Fruit fly (Drosophila melanogaster): ENCODE measurements around the gene Dh44.

Gene Dh44

DNA sequence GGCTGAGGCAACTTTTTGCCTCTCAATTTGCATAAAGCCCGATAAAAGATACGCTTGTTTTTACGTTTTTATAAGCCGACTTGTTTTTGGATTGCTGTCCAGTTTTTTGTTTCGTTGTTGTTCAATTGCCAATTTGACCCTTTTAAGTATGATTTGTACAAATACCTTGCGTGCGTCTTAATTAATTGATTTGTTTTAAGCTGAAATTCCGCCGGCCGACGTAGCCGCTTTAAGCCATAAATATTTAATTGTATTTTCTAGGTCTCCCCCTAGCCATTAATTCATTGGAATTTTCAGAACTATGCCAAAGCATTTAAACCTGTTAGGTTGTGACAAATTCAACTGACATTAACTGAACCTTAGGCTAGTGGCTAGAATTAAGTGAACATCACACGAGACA lies 41.4 kb upstream of the Dh44 start:
- TF ChIP-seq dsx (GFP tag; optimal IDR thresholded peaks at IDR 0.05; ENCODE audit: poor library complexity, severe bottlenecking) (no peak), CG11294 (GFP tag; IDR thresholded peaks at IDR 0.05) (no peak), fd59A (GFP tag; optimal IDR thresholded peaks at IDR 0.05) (no peak), Eip78C (GFP tag) (peak; percentile 15), Blimp-1 (GFP tag; optimal IDR thresholded peaks at IDR 0.05) (no peak)

DNA sequence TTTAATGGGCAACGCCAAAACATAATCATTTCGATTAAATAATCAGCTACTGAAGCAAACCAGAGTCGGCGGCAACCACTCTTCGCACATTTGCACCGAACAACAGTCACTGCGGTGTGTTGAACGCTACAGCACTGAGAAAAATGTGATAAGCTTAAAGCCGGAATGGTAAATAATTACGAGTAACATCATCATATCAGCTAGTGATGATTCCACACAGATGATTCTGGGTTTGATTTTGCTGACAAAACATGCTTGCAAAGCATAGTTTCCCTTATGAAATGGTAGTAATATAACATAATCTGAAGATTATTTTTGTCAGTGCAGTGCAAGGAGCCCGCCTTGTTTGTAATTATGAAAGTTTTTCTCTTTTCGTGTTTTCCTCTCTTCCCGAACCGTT lies 39.9 kb upstream of the Dh44 start:
- TF ChIP-seq achi (GFP tag; optimal IDR thresholded peaks at IDR 0.05): peak; percentile 84
- TF ChIP-seq CG9139 (GFP tag; optimal IDR thresholded peaks at IDR 0.05): peak; percentile 14
- TF ChIP-seq lz (GFP tag; optimal IDR thresholded peaks at IDR 0.05): peak; percentile 73
- peak; percentile 81 for TF ChIP-seq CG11762 (GFP tag; optimal IDR thresholded peaks at IDR 0.05; ENCODE audit: insufficient read depth)
- TF ChIP-seq CG15336 (GFP tag; IDR thresholded peaks at IDR 0.05): peak; percentile 92
- TF ChIP-seq CG6163 (GFP tag; IDR thresholded peaks at IDR 0.05): peak; percentile 86
- TF ChIP-seq fkh (GFP tag; optimal IDR thresholded peaks at IDR 0.05): no peak
- TF ChIP-seq Smox (GFP tag; optimal IDR thresholded peaks at IDR 0.05): no peak
- TF ChIP-seq vri (GFP tag; optimal IDR thresholded peaks at IDR 0.05): peak; percentile 54
- peak; percentile 95 for TF ChIP-seq CG8119 (GFP tag; IDR thresholded peaks at IDR 0.05)
- TF ChIP-seq CG4318 (GFP tag; optimal IDR thresholded peaks at IDR 0.05): peak; percentile 90
- no peak for TF ChIP-seq dsx (GFP tag; optimal IDR thresholded peaks at IDR 0.05; ENCODE audit: poor library complexity, severe bottlenecking)
- peak in 1 of 2 experiments; percentile 31 for TF ChIP-seq ss (GFP tag; optimal IDR thresholded peaks at IDR 0.05)
- peak; percentile 51 for TF ChIP-seq Ets21C (GFP tag; optimal IDR thresholded peaks at IDR 0.05)
- peak; percentile 58 for TF ChIP-seq topi (GFP tag; optimal IDR thresholded peaks at IDR 0.05)
- peak; percentile 69 for TF ChIP-seq CG8632 (GFP tag; optimal IDR thresholded peaks at IDR 0.05)
- peak; percentile 88 for TF ChIP-seq OdsH (GFP tag; optimal IDR thresholded peaks at IDR 0.05)
- peak; percentile 92 for TF ChIP-seq CG3919 (GFP tag; optimal IDR thresholded peaks at IDR 0.05)
- TF ChIP-seq Met (GFP tag; optimal IDR thresholded peaks at IDR 0.05): peak; percentile 72
- TF ChIP-seq net (GFP tag; optimal IDR thresholded peaks at IDR 0.05): peak; percentile 85
- peak; percentile 87 for TF ChIP-seq pdm3 (GFP tag; optimal IDR thresholded peaks at IDR 0.05)
- TF ChIP-seq CG6808 (GFP tag; optimal IDR thresholded peaks at IDR 0.05): peak; percentile 54
- peak; percentile 87 for TF ChIP-seq acj6 (GFP tag; optimal IDR thresholded peaks at IDR 0.05)
- peak; percentile 77 for TF ChIP-seq CG31627 (GFP tag; optimal IDR thresholded peaks at IDR 0.05)
- TF ChIP-seq CG1621 (tag; optimal IDR thresholded peaks at IDR 0.05): peak; percentile 52
- peak; percentile 83 for TF ChIP-seq Eip75B (GFP tag; optimal IDR thresholded peaks at IDR 0.05)
- TF ChIP-seq eg (GFP tag; IDR thresholded peaks at IDR 0.05): peak; percentile 89
- TF ChIP-seq Sox14 (GFP tag; optimal IDR thresholded peaks at IDR 0.05): peak; percentile 82
- peak; percentile 81 for TF ChIP-seq esn (GFP tag; optimal IDR thresholded peaks at IDR 0.05)
- TF ChIP-seq Hr38 (GFP tag; optimal IDR thresholded peaks at IDR 0.05): peak; percentile 39
- peak; percentile 17 for TF ChIP-seq Blimp-1 (GFP tag; optimal IDR thresholded peaks at IDR 0.05)
- peak; percentile 83 for TF ChIP-seq Hr39 (GFP tag; optimal IDR thresholded peaks at IDR 0.05)
- peak; percentile 32 for TF ChIP-seq fd85E (GFP tag; optimal IDR thresholded peaks at IDR 0.05)
- peak; percentile 68 for TF ChIP-seq Sox15 (GFP tag; optimal IDR thresholded peaks at IDR 0.05)
- peak; percentile 73 for TF ChIP-seq Sox102F (GFP tag; optimal IDR thresholded peaks at IDR 0.05)
- peak; percentile 96 for TF ChIP-seq CG32006 (GFP tag; optimal IDR thresholded peaks at IDR 0.05)
- peak; percentile 64 for TF ChIP-seq spab (GFP tag; optimal IDR thresholded peaks at IDR 0.05)
- peak; percentile 62 for TF ChIP-seq CG3032 (tag; optimal IDR thresholded peaks at IDR 0.05)
- peak; percentile 39 for TF ChIP-seq CG6854 (GFP tag; optimal IDR thresholded peaks at IDR 0.05)
- TF ChIP-seq Hr4 (GFP tag; optimal IDR thresholded peaks at IDR 0.05): peak; percentile 98
- peak; percentile 76 for TF ChIP-seq CG10631 (GFP tag; optimal IDR thresholded peaks at IDR 0.05)
- TF ChIP-seq cyc (GFP tag; optimal IDR thresholded peaks at IDR 0.05): peak; percentile 77
- TF ChIP-seq CG16779 (tag; optimal IDR thresholded peaks at IDR 0.05): peak; percentile 41
- TF ChIP-seq CG10669 (GFP tag; optimal IDR thresholded peaks at IDR 0.05): peak; percentile 59
- TF ChIP-seq CG8319 (GFP tag; optimal IDR thresholded peaks at IDR 0.05): peak; percentile 61
- peak; percentile 93 for TF ChIP-seq dac (GFP tag; optimal IDR thresholded peaks at IDR 0.05)
- peak; percentile 73 for TF ChIP-seq CG34406 (GFP tag; optimal IDR thresholded peaks at IDR 0.05)
